Worm (Caenorhabditis elegans): Measurements from ENCODE around the gene C52E2.3.

ce11 chrII:1878663-1879062, 27.6 kb downstream of the C52E2.3 start, which contains the start of gene math-16:
- no peak for TF ChIP-seq dao-5 (tag; optimal IDR thresholded peaks at IDR 0.05)
- no peak for TF ChIP-seq W03F9.2 (tag; optimal IDR thresholded peaks at IDR 0.05)
- no peak for TF ChIP-seq him-1 (tag; optimal IDR thresholded peaks at IDR 0.05)
